Worm (Caenorhabditis elegans) whole organism, L2 larva: Measurements from ENCODE around the gene atx-3.

Experiments used
- C34F6.9 ChIP-seq: fragments of 150-350 bp; optimal IDR thresholded peaks from 2 replicates; lab custom pipeline; 2014; ENCODE audit warnings: missing biosample characterization, missing genetic modification characterization
- F13H6.1 ChIP-seq: sonication (generic microtip); optimal IDR thresholded peaks from 2 replicates; lab custom pipeline; 2016; ENCODE audit warnings: missing genetic modification characterization, missing compliant biosample characterization
- R02D3.7 ChIP-seq: fragments of 150-350 bp; optimal IDR thresholded peaks from 2 replicates; lab custom pipeline; 2014; ENCODE audit warnings: missing biosample characterization, missing genetic modification characterization
- Y55F3AM.14 ChIP-seq: fragments of 200-800 bp; sonication (Bioruptor generic); optimal IDR thresholded peaks from 2 replicates; lab custom pipeline; 2018; ENCODE audit warnings: mild to moderate bottlenecking, missing genetic modification characterization, missing compliant biosample characterization
- ZK546.5 ChIP-seq: sonication (generic microtip); optimal IDR thresholded peaks from 2 replicates; lab custom pipeline; 2017; ENCODE audit warnings: missing biosample characterization, missing genetic modification characterization
- alr-1 ChIP-seq: fragments of 150-350 bp; optimal IDR thresholded peaks from 2 replicates; lab custom pipeline; 2014; ENCODE audit warnings: missing biosample characterization, missing genetic modification characterization
- aly-2 ChIP-seq: fragments of 150-350 bp; optimal IDR thresholded peaks from 2 replicates; lab custom pipeline; 2014; ENCODE audit warnings: missing biosample characterization, missing genetic modification characterization
- blmp-1 ChIP-seq: sonication (generic microtip); optimal IDR thresholded peaks from 2 replicates; lab custom pipeline; 2017; ENCODE audit warnings: missing genetic modification characterization, mild to moderate bottlenecking, missing compliant biosample characterization, antibody characterized with exemption, moderate library complexity; ENCODE audit not compliant: insufficient read depth
- ceh-16 ChIP-seq: fragments of 150-350 bp; optimal IDR thresholded peaks from 2 replicates; lab custom pipeline; 2014; ENCODE audit warnings: missing biosample characterization, missing genetic modification characterization
- crh-2 ChIP-seq: sonication (generic microtip); optimal IDR thresholded peaks from 2 replicates; lab custom pipeline; 2017; ENCODE audit warnings: missing biosample characterization, missing genetic modification characterization
- elt-1 ChIP-seq: fragments of 150-350 bp; optimal IDR thresholded peaks from 2 replicates; lab custom pipeline; 2014; ENCODE audit warnings: missing biosample characterization, missing genetic modification characterization
- elt-3 ChIP-seq: sonication (generic microtip); optimal IDR thresholded peaks from 2 replicates; lab custom pipeline; 2017; ENCODE audit warnings: missing biosample characterization, missing genetic modification characterization
- gmeb-1 ChIP-seq: fragments of 150-350 bp; optimal IDR thresholded peaks from 2 replicates; lab custom pipeline; 2014; ENCODE audit warnings: missing biosample characterization, missing genetic modification characterization
- lin-11 ChIP-seq: fragments of 150-350 bp; sonication (generic microtip); optimal IDR thresholded peaks from 2 replicates; lab custom pipeline; 2014; ENCODE audit warnings: missing biosample characterization, missing genetic modification characterization, inconsistent platforms, mixed read lengths
- lin-13 ChIP-seq: fragments of 150-350 bp; optimal IDR thresholded peaks from 2 replicates; lab custom pipeline; 2014; ENCODE audit warnings: missing biosample characterization, missing genetic modification reagents, missing genetic modification characterization
- lsy-2 ChIP-seq, 2 experiments: fragments of 150-350 bp in 1 of 2; sonication (generic microtip) in 1 of 2; optimal IDR thresholded peaks; 2 replicates each; lab custom pipeline; 2014 to 2017; ENCODE audit warnings: missing biosample characterization in 2 of 2, missing genetic modification characterization in 2 of 2
- mdl-1 ChIP-seq, 2 experiments: fragments of 150-350 bp in 1 of 2; sonication (generic microtip) in 1 of 2; optimal IDR thresholded peaks; 2 replicates each; lab custom pipeline; 2017; ENCODE audit warnings: missing biosample characterization in 2 of 2, missing genetic modification characterization in 2 of 2
- nhr-10 ChIP-seq: sonication (generic microtip); optimal IDR thresholded peaks from 2 replicates; lab custom pipeline; 2017; ENCODE audit warnings: missing biosample characterization, missing genetic modification characterization
- nhr-11 ChIP-seq: fragments of 150-350 bp; optimal IDR thresholded peaks from 2 replicates; lab custom pipeline; 2014; ENCODE audit warnings: missing biosample characterization, missing genetic modification characterization
- nhr-12 ChIP-seq: fragments of 150-350 bp; optimal IDR thresholded peaks from 2 replicates; lab custom pipeline; 2014; ENCODE audit warnings: missing biosample characterization, missing genetic modification characterization
- nhr-129 ChIP-seq: fragments of 150-350 bp; optimal IDR thresholded peaks from 2 replicates; lab custom pipeline; 2014; ENCODE audit warnings: missing biosample characterization, missing genetic modification characterization
- nhr-21 ChIP-seq: fragments of 150-350 bp; optimal IDR thresholded peaks from 2 replicates; lab custom pipeline; 2014; ENCODE audit warnings: missing biosample characterization, missing genetic modification characterization
- nhr-23 ChIP-seq: fragments of 150-350 bp; optimal IDR thresholded peaks from 2 replicates; lab custom pipeline; 2014; ENCODE audit warnings: missing biosample characterization, missing genetic modification reagents, missing genetic modification characterization
- nhr-237 ChIP-seq: fragments of 150-350 bp; optimal IDR thresholded peaks from 2 replicates; lab custom pipeline; 2014; ENCODE audit warnings: missing biosample characterization, missing genetic modification characterization
- nhr-25 ChIP-seq: fragments of 150-350 bp; sonication (generic microtip); optimal IDR thresholded peaks from 3 replicates; lab custom pipeline; 2014; ENCODE audit warnings: missing biosample characterization, missing genetic modification characterization
- nhr-6 ChIP-seq: fragments of 150-350 bp; optimal IDR thresholded peaks from 2 replicates; lab custom pipeline; 2014; ENCODE audit warnings: missing biosample characterization, missing genetic modification characterization
- nhr-77 ChIP-seq: fragments of 150-350 bp; optimal IDR thresholded peaks from 2 replicates; lab custom pipeline; 2014; ENCODE audit warnings: missing biosample characterization, missing genetic modification characterization
- peb-1 ChIP-seq: fragments of 150-350 bp; optimal IDR thresholded peaks from 2 replicates; lab custom pipeline; 2014; ENCODE audit warnings: missing biosample characterization, missing genetic modification characterization
- sma-3 ChIP-seq: sonication (generic microtip); optimal IDR thresholded peaks from 2 replicates; lab custom pipeline; 2016; ENCODE audit warnings: missing genetic modification reagents, missing genetic modification characterization, missing compliant biosample characterization
- sma-9 ChIP-seq, 2 experiments: fragments of 150-350 bp in 1 of 2; sonication (generic microtip) in 1 of 2; optimal IDR thresholded peaks; 2 replicates each; lab custom pipeline; 2014 to 2016; ENCODE audit warnings: missing genetic modification characterization in 2 of 2, mild to moderate bottlenecking in 1 of 2, missing biosample characterization in 1 of 2, missing compliant biosample characterization in 1 of 2, missing genetic modification reagents in 1 of 2, moderate library complexity in 1 of 2
- snpc-4 ChIP-seq: fragments of 150-350 bp; optimal IDR thresholded peaks from 2 replicates; lab custom pipeline; 2014; ENCODE audit warnings: missing biosample characterization, missing genetic modification characterization
- unc-55 ChIP-seq: fragments of 150-350 bp; sonication (generic microtip); optimal IDR thresholded peaks from 3 replicates; lab custom pipeline; 2014; ENCODE audit warnings: missing biosample characterization, missing genetic modification reagents, missing genetic modification characterization
- unc-62 ChIP-seq: fragments of 150-350 bp; optimal IDR thresholded peaks from 2 replicates; lab custom pipeline; 2014; ENCODE audit warnings: missing biosample characterization, missing genetic modification reagents, missing genetic modification characterization
- ztf-4 ChIP-seq: fragments of 150-350 bp; optimal IDR thresholded peaks from 2 replicates; lab custom pipeline; 2014; ENCODE audit warnings: missing biosample characterization, missing genetic modification characterization

atx-3 gene

ce11 chrV:15590183-15590667, 13.0 kb upstream of the atx-3 start, which contains the start of gene F28F8.7:
TSS of gene F28F8.7 (minus strand) at chrV:15590617.
- TF ChIP-seq lsy-2 (tag; optimal IDR thresholded peaks at IDR 0.05; lab: Kevin White, UChicago) (peak; percentile 65 to 95), lin-13 (GFP tag; lab: Kevin White, UChicago) (peak; percentile 9), nhr-129 (tag; lab: Kevin White, UChicago) (peak; percentile 7), crh-2 (tag; lab: Kevin White, UChicago) (peak; percentile 24), unc-55 (GFP tag; lab: Kevin White, UChicago) (peak; percentile 65), sma-3 (GFP tag; lab: Kevin White, UChicago) (peak; percentile 49), F13H6.1 (tag; lab: Kevin White, UChicago) (peak; percentile 25)

ce11 chrV:15578386-15578785, 1.1 kb upstream of the atx-3 start, which contains the start of gene F28F8.9:
TSS of gene F28F8.9 (minus strand) at chrV:15578673.
- TF ChIP-seq alr-1 (tag; lab: Kevin White, UChicago) (no peak), peb-1 (tag; lab: Kevin White, UChicago) (no peak), nhr-129 (tag; lab: Kevin White, UChicago) (peak; percentile 66), unc-55 (GFP tag; lab: Kevin White, UChicago) (peak; percentile 62), crh-2 (tag; lab: Kevin White, UChicago) (peak; percentile 32), unc-62 (GFP tag; lab: Kevin White, UChicago) (no peak), ztf-4 (no peak), nhr-237 (no peak), aly-2 (tag; lab: Kevin White, UChicago) (no peak), R02D3.7 (tag; lab: Kevin White, UChicago) (peak; percentile 87), nhr-23 (tag; lab: Kevin White, UChicago) (no peak), sma-9 (GFP tag; optimal IDR thresholded peaks at IDR 0.05; lab: Kevin White, UChicago) (peak; percentile 39), sma-9 (tag; optimal IDR thresholded peaks at IDR 0.05; lab: Kevin White, UChicago) (no peak), lsy-2 (tag; optimal IDR thresholded peaks at IDR 0.05; lab: Kevin White, UChicago) (peak in 1 of 2 experiments; percentile 74), nhr-11 (tag; lab: Kevin White, UChicago) (no peak), mdl-1 (tag; optimal IDR thresholded peaks at IDR 0.05; lab: Kevin White, UChicago) (no peak), lin-11 (tag; lab: Kevin White, UChicago) (no peak), nhr-21 (tag; lab: Kevin White, UChicago) (no peak), nhr-25 (tag; lab: Kevin White, UChicago) (no peak), elt-1 (no peak), C34F6.9 (tag; lab: Kevin White, UChicago) (peak; percentile 55), snpc-4 (tag; lab: Kevin White, UChicago) (peak; percentile 36), gmeb-1 (tag; lab: Kevin White, UChicago) (peak; percentile 90), ZK546.5 (no peak), nhr-10 (tag; lab: Kevin White, UChicago) (no peak), nhr-12 (no peak), sma-3 (GFP tag; lab: Kevin White, UChicago) (peak; percentile 4), lin-13 (GFP tag; lab: Kevin White, UChicago) (peak; percentile 35), Y55F3AM.14 (GFP tag; lab: Kevin White, UChicago) (no peak), elt-3 (no peak), F13H6.1 (tag; lab: Kevin White, UChicago) (no peak), ceh-16 (tag; lab: Kevin White, UChicago) (no peak)
- TF ChIP-seq, all 48 proteins: peak for 11

- TF ChIP-seq crh-2 (tag; lab: Kevin White, UChicago), result no peak
Measured at ce11 chrV:15575305-15575704, 1.9 kb downstream of the atx-3 start, which contains the start of gene mdt-28. TSS of gene mdt-28 (minus strand) at chrV:15575405.

- TF ChIP-seq nhr-12 (no peak), nhr-6 (tag; lab: Kevin White, UChicago) (no peak), peb-1 (tag; lab: Kevin White, UChicago) (no peak), blmp-1 (tag; lab: Kevin White, UChicago) (no peak), nhr-129 (tag; lab: Kevin White, UChicago) (no peak), nhr-77 (tag; lab: Kevin White, UChicago) (no peak)
- TF ChIP-seq, all 48 proteins: peak for 0
Measured at ce11 chrV:15572613-15573012, 4.6 kb downstream of the atx-3 start, which contains the start of gene fbxa-94. TSS of gene fbxa-94 (plus strand) at chrV:15572913.
